Fruit fly (Drosophila melanogaster): Measurements from ENCODE around the gene Tnks.
A peak's percentile ranks its signal among the peaks of the same experiment; 100 is the strongest.

Gene Tnks

dm6 chr3R:25651414-25651813 lies 9.7 kb downstream of the Tnks start:
- no peak for TF ChIP-seq Dll (optimal IDR thresholded peaks at IDR 0.05)
- TF ChIP-seq pan (optimal IDR thresholded peaks at IDR 0.05) = no peak
- TF ChIP-seq CG8478 (optimal IDR thresholded peaks at IDR 0.05) = no peak
- TF ChIP-seq EcR (GFP tag; optimal IDR thresholded peaks at IDR 0.05) = no peak
- no peak for TF ChIP-seq psq (optimal IDR thresholded peaks at IDR 0.05)
- TF ChIP-seq usp (GFP tag; optimal IDR thresholded peaks at IDR 0.05) = no peak

DNA sequence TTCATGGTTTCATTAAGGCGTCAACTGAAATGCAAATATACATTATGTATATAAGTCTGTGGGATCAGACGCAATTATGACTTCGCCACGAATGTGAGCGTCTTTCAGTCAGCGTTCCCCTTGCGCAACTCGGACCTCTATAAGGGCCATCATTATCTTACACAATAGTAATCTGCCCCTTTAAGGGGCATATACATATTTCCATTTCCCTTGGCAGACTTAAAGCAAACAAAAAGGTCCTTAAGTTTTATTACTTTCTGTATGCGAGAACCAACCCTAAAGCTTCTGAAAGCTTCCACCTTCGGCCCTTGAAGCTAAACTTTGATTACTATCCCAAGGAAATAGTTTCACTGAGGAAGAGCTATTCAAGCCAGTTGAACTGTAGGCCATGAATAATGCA lies 10.7 kb downstream of the Tnks start:
- no peak for TF ChIP-seq usp (GFP tag; optimal IDR thresholded peaks at IDR 0.05)
- no peak for TF ChIP-seq pan (optimal IDR thresholded peaks at IDR 0.05)
- no peak for TF ChIP-seq Dll (optimal IDR thresholded peaks at IDR 0.05)
- no peak for TF ChIP-seq psq (optimal IDR thresholded peaks at IDR 0.05)
- no peak for TF ChIP-seq EcR (GFP tag; optimal IDR thresholded peaks at IDR 0.05)
- TF ChIP-seq CG8478 (optimal IDR thresholded peaks at IDR 0.05) = no peak

- TF ChIP-seq EcR (GFP tag; optimal IDR thresholded peaks at IDR 0.05) (no peak), psq (optimal IDR thresholded peaks at IDR 0.05) (no peak), usp (GFP tag; optimal IDR thresholded peaks at IDR 0.05) (no peak), Dll (optimal IDR thresholded peaks at IDR 0.05) (no peak), CG8478 (optimal IDR thresholded peaks at IDR 0.05) (no peak), pan (optimal IDR thresholded peaks at IDR 0.05) (no peak)
These were observed 12.9 kb downstream of the Tnks start for dm6 chr3R:25648258-25648606.

DNA sequence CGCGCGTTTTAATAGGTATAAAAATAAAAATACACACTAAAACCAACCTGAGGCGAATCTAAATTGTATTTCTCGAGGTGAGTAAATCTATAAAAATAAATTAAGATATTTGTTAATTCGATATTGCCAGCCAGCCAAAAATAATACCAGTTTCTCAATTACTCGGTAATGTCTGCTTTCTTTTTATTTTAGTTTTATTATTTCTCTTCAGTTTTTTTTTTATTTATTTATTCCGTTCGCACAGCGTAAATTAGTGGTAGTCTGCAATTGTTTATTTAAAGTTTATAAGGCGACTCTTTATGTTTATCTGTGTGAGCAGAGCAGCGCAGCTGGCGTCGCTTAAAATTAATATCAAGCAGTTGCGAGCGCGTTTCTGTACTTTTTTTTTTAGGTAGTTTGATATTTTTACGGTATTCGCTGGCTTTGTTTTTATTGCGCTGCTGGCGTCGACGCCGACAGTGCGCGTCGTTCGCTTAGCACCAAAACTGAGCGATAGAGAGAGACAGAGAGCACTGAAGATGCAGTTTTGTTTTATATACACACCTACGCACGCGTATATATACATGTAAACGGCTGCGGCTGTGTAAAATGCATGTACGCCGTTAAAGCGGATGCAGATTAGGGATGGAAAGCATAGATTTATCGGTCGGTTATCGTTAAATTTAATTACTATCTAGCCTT lies 13.4 kb downstream of the Tnks start:
- TF ChIP-seq CG8478 (optimal IDR thresholded peaks at IDR 0.05) = no peak
- TF ChIP-seq psq (optimal IDR thresholded peaks at IDR 0.05) = no peak
- no peak for TF ChIP-seq usp (GFP tag; optimal IDR thresholded peaks at IDR 0.05)
- TF ChIP-seq Dll (optimal IDR thresholded peaks at IDR 0.05) = no peak
- TF ChIP-seq EcR (GFP tag; optimal IDR thresholded peaks at IDR 0.05) = no peak

dm6 chr3R:25646882-25647518 lies 14.1 kb downstream of the Tnks start:
- TF ChIP-seq CG8478 (optimal IDR thresholded peaks at IDR 0.05) = peak; percentile 6
- TF ChIP-seq Dll (optimal IDR thresholded peaks at IDR 0.05) = no peak
- no peak for TF ChIP-seq psq (optimal IDR thresholded peaks at IDR 0.05)
- TF ChIP-seq usp (GFP tag; optimal IDR thresholded peaks at IDR 0.05) = no peak
- TF ChIP-seq EcR (GFP tag; optimal IDR thresholded peaks at IDR 0.05) = no peak
- TF ChIP-seq pan (optimal IDR thresholded peaks at IDR 0.05) = no peak

dm6 chr3R:25644172-25644571 lies 16.9 kb downstream of the Tnks start:
- TF ChIP-seq usp (GFP tag; optimal IDR thresholded peaks at IDR 0.05) = no peak
- TF ChIP-seq psq (optimal IDR thresholded peaks at IDR 0.05) = no peak
- no peak for TF ChIP-seq EcR (GFP tag; optimal IDR thresholded peaks at IDR 0.05)
- TF ChIP-seq CG8478 (optimal IDR thresholded peaks at IDR 0.05) = no peak

DNA sequence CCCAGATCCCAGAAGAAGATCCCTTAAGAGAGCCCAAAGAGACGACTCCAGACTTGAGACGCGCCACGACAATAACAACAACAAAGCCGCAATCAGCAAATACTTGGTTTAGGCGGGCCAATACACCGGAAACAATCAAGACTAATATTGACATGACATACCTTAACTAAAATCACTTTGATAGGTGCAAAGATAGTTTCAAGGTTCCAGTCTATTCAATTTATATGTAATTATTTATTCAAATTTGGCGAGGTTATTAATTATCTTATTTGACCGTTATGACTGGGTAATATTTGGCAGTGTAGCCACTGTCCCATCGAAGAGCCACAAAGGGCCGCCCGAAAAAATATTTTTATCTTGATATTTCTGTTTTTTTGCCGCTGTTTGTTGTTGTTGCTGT lies 20.6 kb downstream of the Tnks start:
- TF ChIP-seq Dll (optimal IDR thresholded peaks at IDR 0.05) (no peak), pan (optimal IDR thresholded peaks at IDR 0.05) (no peak), EcR (GFP tag; optimal IDR thresholded peaks at IDR 0.05) (no peak), psq (optimal IDR thresholded peaks at IDR 0.05) (no peak), CG8478 (optimal IDR thresholded peaks at IDR 0.05) (no peak), usp (GFP tag; optimal IDR thresholded peaks at IDR 0.05) (no peak)

DNA sequence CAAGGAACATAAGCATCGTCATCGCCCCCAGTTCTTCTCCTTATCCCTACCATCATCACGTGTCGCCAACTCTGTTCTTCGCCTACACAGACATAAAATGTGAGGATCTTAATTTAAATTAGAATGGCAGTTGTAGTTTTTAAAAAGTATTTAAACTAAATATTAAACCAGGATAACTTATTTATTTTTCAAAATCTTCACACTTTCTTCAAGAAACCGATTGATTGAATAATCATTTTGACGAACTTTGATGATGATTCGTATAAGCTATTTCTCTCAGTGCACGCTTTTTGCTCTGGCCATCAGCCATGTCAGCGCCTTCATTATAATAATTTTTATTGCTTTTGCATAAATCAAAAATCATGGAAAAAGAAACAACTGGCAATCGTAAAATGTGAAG lies 22.1 kb downstream of the Tnks start:
- TF ChIP-seq EcR (GFP tag; optimal IDR thresholded peaks at IDR 0.05) (no peak), pan (optimal IDR thresholded peaks at IDR 0.05) (no peak), CG8478 (optimal IDR thresholded peaks at IDR 0.05) (no peak), usp (GFP tag; optimal IDR thresholded peaks at IDR 0.05) (no peak), Dll (optimal IDR thresholded peaks at IDR 0.05) (no peak), psq (optimal IDR thresholded peaks at IDR 0.05) (no peak)

DNA sequence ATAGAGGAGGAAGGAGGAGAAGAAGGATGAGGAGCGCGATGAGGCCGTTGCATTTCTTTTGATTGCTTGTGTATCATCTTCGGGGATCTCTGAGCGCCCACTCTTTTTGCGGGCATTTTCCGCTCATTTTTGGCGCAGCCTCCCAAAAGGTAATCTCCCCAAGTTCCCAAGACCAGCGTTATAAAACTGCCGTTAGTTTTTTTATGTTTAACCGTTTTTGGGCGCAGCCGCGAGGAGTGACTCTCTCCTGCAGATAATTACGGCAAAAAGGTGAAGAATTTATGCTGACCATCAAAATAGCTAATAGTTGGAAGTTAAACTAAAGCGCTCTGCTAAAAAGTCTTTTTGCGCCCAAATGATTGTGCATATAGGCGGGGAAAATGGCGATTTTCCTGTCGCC lies 22.7 kb downstream of the Tnks start:
- TF ChIP-seq CG8478 (optimal IDR thresholded peaks at IDR 0.05) (no peak), pan (optimal IDR thresholded peaks at IDR 0.05) (no peak), usp (GFP tag; optimal IDR thresholded peaks at IDR 0.05) (no peak), EcR (GFP tag; optimal IDR thresholded peaks at IDR 0.05) (no peak), psq (optimal IDR thresholded peaks at IDR 0.05) (no peak), Dll (optimal IDR thresholded peaks at IDR 0.05) (no peak)

DNA sequence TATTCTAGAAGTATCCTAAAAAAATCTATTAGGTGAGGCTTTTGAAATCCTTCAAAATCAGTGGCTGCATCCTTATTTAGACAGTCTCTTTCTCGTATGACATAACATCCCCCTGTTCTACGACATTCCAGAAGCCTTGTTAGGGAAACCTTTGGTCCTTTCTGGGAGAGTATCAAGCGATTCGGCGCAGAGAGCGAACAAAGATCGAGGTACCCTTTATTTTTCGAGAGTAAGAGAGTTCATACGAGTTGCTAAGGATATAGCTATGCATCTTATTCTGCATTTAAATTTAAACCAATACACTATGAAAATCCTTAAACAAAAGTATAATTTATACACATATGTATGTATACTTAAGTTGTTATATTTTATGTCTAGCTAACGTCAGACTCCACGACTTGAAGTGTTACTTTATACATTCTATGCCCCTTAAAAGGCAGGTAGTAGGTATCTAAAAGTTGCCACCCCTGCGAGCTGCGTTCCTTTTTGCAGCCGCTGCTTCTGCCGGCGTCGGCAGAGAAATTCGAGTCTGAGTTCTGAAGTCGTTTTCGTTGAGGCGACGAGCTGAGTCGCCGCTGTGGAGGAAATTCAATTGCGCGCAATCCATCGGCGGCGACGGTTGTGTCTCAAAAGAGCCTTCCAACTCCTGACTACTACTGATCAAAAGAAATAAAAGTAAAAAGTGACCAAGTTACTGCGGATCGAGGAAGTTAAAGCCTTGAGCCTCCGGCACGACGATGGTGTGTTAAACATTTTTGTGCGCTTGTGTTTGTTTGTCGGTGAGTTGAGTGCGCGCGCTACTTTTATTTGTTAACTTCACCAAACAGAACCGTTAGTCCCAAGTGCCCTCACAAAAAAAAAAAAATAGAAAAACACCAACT lies 23.6 kb downstream of the Tnks start, which contains the start of gene jigr1:
Gene jigr1 (plus strand): TSS at position 550 of the 881 bp plus-strand sequence.
- TF ChIP-seq EcR (GFP tag; optimal IDR thresholded peaks at IDR 0.05) (no peak), pan (optimal IDR thresholded peaks at IDR 0.05) (peak; percentile 91), CG8478 (optimal IDR thresholded peaks at IDR 0.05) (no peak), psq (optimal IDR thresholded peaks at IDR 0.05) (no peak), Dll (optimal IDR thresholded peaks at IDR 0.05) (no peak)

dm6 chr3R:25633865-25634460 lies 27.1 kb downstream of the Tnks start:
- TF ChIP-seq usp (GFP tag; optimal IDR thresholded peaks at IDR 0.05) (no peak), Dll (optimal IDR thresholded peaks at IDR 0.05) (no peak), psq (optimal IDR thresholded peaks at IDR 0.05) (no peak)

DNA sequence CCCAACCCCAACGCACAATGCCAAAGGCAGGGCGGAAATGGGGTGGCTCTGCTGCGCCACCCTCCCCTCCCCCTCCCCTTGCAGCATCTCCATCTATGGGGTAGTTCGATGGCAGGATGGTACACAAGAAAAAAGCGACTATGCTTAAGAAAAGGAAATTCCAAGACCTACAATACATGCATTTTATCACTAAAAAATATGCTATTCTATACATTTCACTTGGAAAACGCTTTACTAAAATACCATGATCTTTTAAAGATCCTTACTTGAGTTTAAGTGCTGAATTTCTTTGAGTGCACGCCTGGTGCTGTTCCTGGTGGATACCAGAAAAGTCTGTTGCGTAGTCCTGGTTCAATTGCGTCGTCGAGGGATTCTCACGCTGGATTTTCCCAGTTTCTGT lies 30.0 kb downstream of the Tnks start:
- TF ChIP-seq psq (optimal IDR thresholded peaks at IDR 0.05) = no peak
- no peak for TF ChIP-seq Dll (optimal IDR thresholded peaks at IDR 0.05)
- no peak for TF ChIP-seq EcR (GFP tag; optimal IDR thresholded peaks at IDR 0.05)
- TF ChIP-seq CG8478 (optimal IDR thresholded peaks at IDR 0.05) = no peak
- no peak for TF ChIP-seq pan (optimal IDR thresholded peaks at IDR 0.05)
- no peak for TF ChIP-seq usp (GFP tag; optimal IDR thresholded peaks at IDR 0.05)
